Fruit fly (Drosophila melanogaster) whole organism, wandering third instar larva: ENCODE data around the gene CG31278.

Experiments used
- Dfd ChIP-seq: fragments of >200 bp; optimal IDR thresholded peaks from 2 replicates; lab custom pipeline; 2017; ENCODE audit warnings: missing biosample characterization, missing genetic modification characterization
- Myc ChIP-seq: fragments of >200 bp; optimal IDR thresholded peaks from 2 replicates; lab custom pipeline; 2017
- OdsH ChIP-seq: fragments of 200-800 bp; sonication (Bioruptor generic); optimal IDR thresholded peaks from 2 replicates; lab custom pipeline; 2016; ENCODE audit warnings: missing biosample characterization, mild to moderate bottlenecking, missing genetic modification characterization
- br ChIP-seq: fragments of 200-800 bp; sonication (Bioruptor generic); optimal IDR thresholded peaks from 2 replicates; lab custom pipeline; 2016; ENCODE audit warnings: missing biosample characterization, missing genetic modification characterization
- lola ChIP-seq: fragments of >200 bp; optimal IDR thresholded peaks from 2 replicates; lab custom pipeline; 2017; ENCODE audit warnings: missing biosample characterization, missing genetic modification characterization

dm6 chr3R:10686307-10687094, 21.6 kb downstream of the CG31278 start, which contains the start of gene Skel:
- TF ChIP-seq br (GFP tag; lab: Kevin White, UChicago): no peak
- TF ChIP-seq Dfd (GFP tag; lab: Kevin White, UChicago): no peak
- no peak for TF ChIP-seq OdsH (GFP tag; lab: Kevin White, UChicago)
- TF ChIP-seq Myc (lab: Kevin White, UChicago): no peak
- no peak for TF ChIP-seq lola (GFP tag; lab: Kevin White, UChicago)
